Worm (Caenorhabditis elegans): ENCODE results near the gene thoc-2.
A peak's percentile ranks its signal among the peaks of the same experiment; 100 is the strongest.

thoc-2 gene

DNA sequence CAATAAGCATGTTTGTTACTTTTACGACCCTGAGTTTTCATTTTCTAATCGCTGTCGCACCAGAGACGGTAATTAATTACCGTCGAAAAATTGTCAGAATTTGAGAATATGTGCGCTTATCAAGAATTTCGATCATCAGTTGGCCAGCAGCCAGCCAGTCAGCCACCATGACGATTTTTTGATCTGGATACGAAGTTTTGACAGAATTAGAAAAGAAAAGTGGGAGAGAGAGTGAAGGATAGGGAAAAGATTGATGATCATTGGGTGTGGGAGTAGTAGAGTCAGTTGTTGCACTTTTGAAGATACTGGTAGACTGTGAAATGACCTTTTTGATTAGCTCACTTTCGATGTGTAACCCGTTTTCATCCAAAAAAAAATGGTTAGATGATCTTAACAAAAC is 3.4 kb upstream of the thoc-2 start:
- no peak for TF ChIP-seq sem-2 (GFP tag; optimal IDR thresholded peaks at IDR 0.05)
- peak; percentile 41 for TF ChIP-seq hlh-1 (tag; optimal IDR thresholded peaks at IDR 0.05)
- peak; percentile 24 for TF ChIP-seq unc-62 (GFP tag; optimal IDR thresholded peaks at IDR 0.05)
- no peak for TF ChIP-seq snpc-4 (tag; optimal IDR thresholded peaks at IDR 0.05)

DNA sequence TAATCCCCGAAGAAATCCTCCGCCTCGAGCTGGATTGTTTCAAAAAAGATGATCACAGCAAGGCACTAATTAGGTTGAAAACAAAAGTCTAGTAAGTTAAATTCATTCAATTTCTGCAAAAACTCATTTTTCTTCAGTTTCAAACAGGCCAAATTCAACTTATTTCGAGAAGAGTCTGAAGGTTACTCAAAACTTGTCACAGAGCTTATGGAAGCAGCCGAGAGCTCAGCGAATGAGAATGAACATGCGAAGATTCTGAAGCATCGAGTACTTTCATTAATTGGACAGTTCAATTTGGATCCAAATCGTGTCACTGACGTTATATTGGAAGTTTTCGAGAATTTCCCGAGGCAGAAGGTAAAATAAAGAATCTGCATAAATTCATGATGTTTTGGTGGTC is 682 bp downstream of the thoc-2 start:
- TF ChIP-seq pha-4 (tag; optimal IDR thresholded peaks at IDR 0.05) (no peak), nhr-28 (tag; optimal IDR thresholded peaks at IDR 0.05) (no peak), nhr-76 (tag; optimal IDR thresholded peaks at IDR 0.05) (no peak), unc-120 (tag; optimal IDR thresholded peaks at IDR 0.05; ENCODE audit: poor library complexity, severe bottlenecking) (no peak), nhr-12 (tag; optimal IDR thresholded peaks at IDR 0.05) (no peak), ces-1 (GFP tag; optimal IDR thresholded peaks at IDR 0.05) (no peak), ceh-83 (GFP tag; optimal IDR thresholded peaks at IDR 0.05) (no peak), mep-1 (tag; optimal IDR thresholded peaks at IDR 0.05) (no peak), elt-3 (tag; optimal IDR thresholded peaks at IDR 0.05) (no peak), sem-2 (GFP tag; optimal IDR thresholded peaks at IDR 0.05) (no peak), bed-3 (GFP tag; optimal IDR thresholded peaks at IDR 0.05) (no peak), drap-1 (GFP tag; optimal IDR thresholded peaks at IDR 0.05) (no peak), blmp-1 (tag; optimal IDR thresholded peaks at IDR 0.05) (no peak), hlh-1 (tag; optimal IDR thresholded peaks at IDR 0.05) (no peak), ham-2 (GFP tag; optimal IDR thresholded peaks at IDR 0.05) (no peak), unc-39 (tag; optimal IDR thresholded peaks at IDR 0.05) (no peak), nhr-2 (tag; optimal IDR thresholded peaks at IDR 0.05) (no peak)

- TF ChIP-seq zip-8 (tag; optimal IDR thresholded peaks at IDR 0.05) = no peak
- TF ChIP-seq sptf-1 (tag; optimal IDR thresholded peaks at IDR 0.05) = no peak
- no peak for TF ChIP-seq nhr-12 (tag; optimal IDR thresholded peaks at IDR 0.05)
- TF ChIP-seq flh-1 (GFP tag; optimal IDR thresholded peaks at IDR 0.05) = no peak
- TF ChIP-seq pha-4 (tag; optimal IDR thresholded peaks at IDR 0.05) = no peak
- no peak for TF ChIP-seq ztf-11 (tag; optimal IDR thresholded peaks at IDR 0.05)
- no peak for TF ChIP-seq lsy-2 (tag; optimal IDR thresholded peaks at IDR 0.05)
- TF ChIP-seq unc-39 (tag; optimal IDR thresholded peaks at IDR 0.05) = no peak
- TF ChIP-seq ceh-39 (tag; optimal IDR thresholded peaks at IDR 0.05) = no peak
- TF ChIP-seq nhr-28 (tag; optimal IDR thresholded peaks at IDR 0.05) = no peak
- no peak for TF ChIP-seq drap-1 (GFP tag; optimal IDR thresholded peaks at IDR 0.05)
- no peak for TF ChIP-seq blmp-1 (tag; optimal IDR thresholded peaks at IDR 0.05)
- no peak for TF ChIP-seq ceh-83 (GFP tag; optimal IDR thresholded peaks at IDR 0.05)
- no peak for TF ChIP-seq M03D4.4 (tag; optimal IDR thresholded peaks at IDR 0.05)
- TF ChIP-seq ham-2 (GFP tag; optimal IDR thresholded peaks at IDR 0.05) = no peak
- no peak for TF ChIP-seq elt-3 (tag; optimal IDR thresholded peaks at IDR 0.05)
These were observed 6.1 kb downstream of the thoc-2 start for ce11 chrIII:6373850-6374474.

- peak; percentile 56 for TF ChIP-seq nhr-2 (tag; optimal IDR thresholded peaks at IDR 0.05)
- peak; percentile 88 for TF ChIP-seq pha-4 (tag; optimal IDR thresholded peaks at IDR 0.05)
- TF ChIP-seq lin-32 (GFP tag; optimal IDR thresholded peaks at IDR 0.05) = no peak
- no peak for TF ChIP-seq ceh-83 (GFP tag; optimal IDR thresholded peaks at IDR 0.05)
- TF ChIP-seq unc-120 (tag; optimal IDR thresholded peaks at IDR 0.05; ENCODE audit: poor library complexity, severe bottlenecking) = peak; percentile 72
- TF ChIP-seq mep-1 (tag; optimal IDR thresholded peaks at IDR 0.05) = peak; percentile 93
- TF ChIP-seq nhr-237 (tag; optimal IDR thresholded peaks at IDR 0.05) = peak; percentile 59
- peak; percentile 30 for TF ChIP-seq ceh-39 (tag; optimal IDR thresholded peaks at IDR 0.05)
- peak; percentile 20 for TF ChIP-seq mls-2 (tag; optimal IDR thresholded peaks at IDR 0.05)
- TF ChIP-seq lin-13 (tag; optimal IDR thresholded peaks at IDR 0.05) = peak; percentile 68
- peak; percentile 65 for TF ChIP-seq hlh-1 (tag; optimal IDR thresholded peaks at IDR 0.05)
- TF ChIP-seq lsy-2 (tag; optimal IDR thresholded peaks at IDR 0.05) = peak; percentile 98
- peak; percentile 2 for TF ChIP-seq drap-1 (GFP tag; optimal IDR thresholded peaks at IDR 0.05)
- TF ChIP-seq blmp-1 (tag; optimal IDR thresholded peaks at IDR 0.05) = no peak
- peak; percentile 34 for TF ChIP-seq ham-2 (GFP tag; optimal IDR thresholded peaks at IDR 0.05)
These were observed 7.1 kb downstream of the thoc-2 start, which contains the start of the genes rps-13 and nfx-1 for ce11 chrIII:6374947-6375415. Gene rps-13, minus strand, starts transcription at chrIII:6374997. Gene nfx-1, plus strand, starts transcription at chrIII:6375379.

DNA sequence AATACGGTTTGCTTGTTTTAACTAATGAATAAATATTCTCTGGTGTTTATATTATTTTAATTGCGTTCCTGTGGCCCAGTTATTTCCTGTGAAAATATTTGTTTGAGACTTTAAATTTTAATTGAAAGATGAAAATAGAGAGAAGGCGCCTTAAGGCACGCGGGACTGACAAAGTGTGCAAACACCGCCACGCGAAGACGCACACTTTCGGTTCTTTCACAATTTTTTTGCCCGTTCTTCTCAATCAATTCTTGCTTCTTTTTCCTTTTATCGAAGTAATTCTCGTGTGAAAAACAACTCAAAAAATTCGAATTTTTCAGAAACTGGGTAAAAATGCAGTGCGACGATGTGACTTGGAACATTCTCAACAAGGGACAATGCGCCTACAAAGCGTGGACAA is 11.3 kb downstream of the thoc-2 start, which contains the start of gene C16A3.6:
Gene C16A3.6 (plus strand): TSS at position 84 of the 400 bp plus-strand sequence.
- peak; percentile 37 for TF ChIP-seq lsy-2 (tag; optimal IDR thresholded peaks at IDR 0.05)
- no peak for TF ChIP-seq mab-5 (tag; optimal IDR thresholded peaks at IDR 0.05)
- TF ChIP-seq ceh-39 (tag; optimal IDR thresholded peaks at IDR 0.05) = no peak
- no peak for TF ChIP-seq drap-1 (GFP tag; optimal IDR thresholded peaks at IDR 0.05)
- no peak for TF ChIP-seq hlh-1 (tag; optimal IDR thresholded peaks at IDR 0.05)
- TF ChIP-seq pha-4 (tag; optimal IDR thresholded peaks at IDR 0.05) = no peak
- no peak for TF ChIP-seq unc-39 (tag; optimal IDR thresholded peaks at IDR 0.05)
- no peak for TF ChIP-seq lin-13 (tag; optimal IDR thresholded peaks at IDR 0.05)
- no peak for TF ChIP-seq nhr-12 (tag; optimal IDR thresholded peaks at IDR 0.05)
- peak; percentile 40 for TF ChIP-seq unc-120 (tag; optimal IDR thresholded peaks at IDR 0.05; ENCODE audit: poor library complexity, severe bottlenecking)
- no peak for TF ChIP-seq cnd-1 (tag; optimal IDR thresholded peaks at IDR 0.05)
- peak; percentile 28 for TF ChIP-seq sptf-1 (tag; optimal IDR thresholded peaks at IDR 0.05)
- no peak for TF ChIP-seq unc-62 (GFP tag; optimal IDR thresholded peaks at IDR 0.05)
- TF ChIP-seq snpc-4 (tag; optimal IDR thresholded peaks at IDR 0.05) = no peak
- TF ChIP-seq lin-32 (GFP tag; optimal IDR thresholded peaks at IDR 0.05) = no peak
